Fruit fly (Drosophila melanogaster): Measurements from ENCODE around the gene CG10747.

Gene CG10747

dm6 chr2L:20082965-20083855 is 7.9 kb downstream of the CG10747 start:
- TF ChIP-seq Ets98B (GFP tag; IDR thresholded peaks at IDR 0.05) (peak; percentile 53), CG15710 (tag; optimal IDR thresholded peaks at IDR 0.05) (peak; percentile 40), D1 (tag; optimal IDR thresholded peaks at IDR 0.05) (no peak), CG32121 (GFP tag; IDR thresholded peaks at IDR 0.05) (peak; percentile 27; the same call in 1 of the 2 replicates), fd96Ca (GFP tag; IDR thresholded peaks at IDR 0.05) (0 out of 3 replicates have a peak, but pooled peaks have one; percentile 21), CG34367 (tag; optimal IDR thresholded peaks at IDR 0.05) (peak; percentile 14), Snoo (tag; optimal IDR thresholded peaks at IDR 0.05) (peak; percentile 17), CG8301 (tag; optimal IDR thresholded peaks at IDR 0.05) (peak; percentile 39), rn (GFP tag; IDR thresholded peaks at IDR 0.05) (no peak), Pif1A (GFP tag; optimal IDR thresholded peaks at IDR 0.05) (peak; percentile 24), CG17806 (tag; optimal IDR thresholded peaks at IDR 0.05) (peak; percentile 41), CG8159 (tag; optimal IDR thresholded peaks at IDR 0.05) (peak; percentile 38), CG10348 (GFP tag; IDR thresholded peaks at IDR 0.05) (no peak), CG14655 (GFP tag; optimal IDR thresholded peaks at IDR 0.05) (peak; percentile 28), CG4496 (GFP tag; IDR thresholded peaks at IDR 0.05) (peak; percentile 68), gl (tag; optimal IDR thresholded peaks at IDR 0.05) (no peak), Pif1B (GFP tag; optimal IDR thresholded peaks at IDR 0.05) (no peak), EcR (GFP tag; optimal IDR thresholded peaks at IDR 0.05) (peak; percentile 6), CG9948 (tag; optimal IDR thresholded peaks at IDR 0.05) (peak; percentile 14)

- TF ChIP-seq CG13204 (GFP tag; optimal IDR thresholded peaks at IDR 0.05) (peak; percentile 51), CG17806 (tag; optimal IDR thresholded peaks at IDR 0.05) (no peak), EcR (GFP tag; optimal IDR thresholded peaks at IDR 0.05) (peak; percentile 50)
These were observed 8.8 kb downstream of the CG10747 start for dm6 chr2L:20082155-20082964.

dm6 chr2L:20080772-20081171 is 10.4 kb downstream of the CG10747 start:
- TF ChIP-seq CG32121 (GFP tag; IDR thresholded peaks at IDR 0.05): 0 out of 2 replicates have a peak, but pooled peaks have one; percentile 14
- no peak for TF ChIP-seq Pif1B (GFP tag; optimal IDR thresholded peaks at IDR 0.05)
- TF ChIP-seq CG4496 (GFP tag; IDR thresholded peaks at IDR 0.05): 0 out of 3 replicates have a peak, but pooled peaks have one; percentile 24
- no peak for TF ChIP-seq rn (GFP tag; IDR thresholded peaks at IDR 0.05)
- TF ChIP-seq gl (tag; optimal IDR thresholded peaks at IDR 0.05): peak; percentile 5

dm6 chr2L:20078880-20079279 is 12.3 kb downstream of the CG10747 start:
- TF ChIP-seq Pif1A (GFP tag; optimal IDR thresholded peaks at IDR 0.05): peak; percentile 11
- TF ChIP-seq EcR (GFP tag; optimal IDR thresholded peaks at IDR 0.05): no peak

dm6 chr2L:20077423-20078401 is 13.4 kb downstream of the CG10747 start:
- TF ChIP-seq EcR (GFP tag; optimal IDR thresholded peaks at IDR 0.05) (peak; percentile 59), CG15710 (tag; optimal IDR thresholded peaks at IDR 0.05) (no peak), CG9948 (tag; optimal IDR thresholded peaks at IDR 0.05) (no peak), Pif1A (GFP tag; optimal IDR thresholded peaks at IDR 0.05) (no peak), CG8301 (tag; optimal IDR thresholded peaks at IDR 0.05) (no peak)

dm6 chr2L:20075234-20075803 is 15.8 kb downstream of the CG10747 start, which contains the start of the genes pr and neb:
pr (minus strand) TSS chr2L:20075458.
neb (plus strand) TSS chr2L:20075757.
- no peak for TF ChIP-seq Ets98B (GFP tag; IDR thresholded peaks at IDR 0.05)
- TF ChIP-seq CG17806 (tag; optimal IDR thresholded peaks at IDR 0.05): no peak
- peak; percentile 50 for TF ChIP-seq CG15710 (tag; optimal IDR thresholded peaks at IDR 0.05)
- peak; percentile 36 for TF ChIP-seq CG34367 (tag; optimal IDR thresholded peaks at IDR 0.05)
- TF ChIP-seq CG12605 (GFP tag; IDR thresholded peaks at IDR 0.05): 0 out of 2 replicates have a peak, but pooled peaks have one; percentile 39
- peak; percentile 61 for TF ChIP-seq Pif1B (GFP tag; optimal IDR thresholded peaks at IDR 0.05)
- no peak for TF ChIP-seq rn (GFP tag; IDR thresholded peaks at IDR 0.05)
